Fruit fly (Drosophila melanogaster): ENCODE results near the gene axed.

The axed gene

DNA sequence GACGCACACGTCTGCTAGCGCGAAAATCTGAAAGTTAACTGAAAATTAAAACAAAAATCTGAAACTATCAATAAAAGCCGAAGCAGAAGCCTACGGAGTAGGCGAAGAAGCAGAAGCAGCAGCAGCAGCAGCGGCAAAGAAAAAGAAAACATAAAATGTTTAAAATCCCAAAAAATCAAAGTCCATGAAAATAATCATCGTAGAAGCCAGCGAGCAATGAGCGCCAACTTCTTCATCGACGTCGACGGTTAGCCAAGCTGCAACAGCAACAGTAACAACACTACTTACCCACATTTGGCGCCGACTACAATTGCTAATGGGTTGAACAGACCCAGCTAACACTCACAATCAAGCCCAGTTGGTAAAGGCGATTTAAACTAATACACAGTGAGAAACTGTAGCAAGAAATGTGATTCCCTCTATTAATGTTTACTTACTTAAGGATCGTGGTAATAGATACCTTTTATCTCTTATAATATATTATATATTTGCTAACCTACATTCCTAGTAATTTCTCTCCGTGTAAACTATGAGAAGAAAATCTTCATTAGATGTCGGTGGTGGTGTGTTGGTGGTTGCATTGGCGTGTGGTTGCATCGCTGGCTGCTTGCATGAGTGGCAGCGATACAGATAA, 19.6 kb upstream of the axed start, which contains the start of gene jv (continued):
- TF ChIP-seq Abd-B (GFP tag; optimal IDR thresholded peaks at IDR 0.05), result peak; percentile 21
- TF ChIP-seq tgo (GFP tag; IDR thresholded peaks at IDR 0.05), result peak; percentile 30; the same call in 1 of the 3 replicates
- TF ChIP-seq sim (GFP tag; IDR thresholded peaks at IDR 0.05), result peak; percentile 37; the same call in 1 of the 2 replicates
- peak; percentile 28 for TF ChIP-seq CG8388 (GFP tag; optimal IDR thresholded peaks at IDR 0.05)
- TF ChIP-seq CG7839 (tag; optimal IDR thresholded peaks at IDR 0.05), result no peak
- peak; percentile 31 for TF ChIP-seq oc (tag; optimal IDR thresholded peaks at IDR 0.05)
- no peak for TF ChIP-seq Mrtf (GFP tag; IDR thresholded peaks at IDR 0.05)
- TF ChIP-seq en (GFP tag; optimal IDR thresholded peaks at IDR 0.05), result no peak
- no peak for TF ChIP-seq CG13296 (GFP tag; optimal IDR thresholded peaks at IDR 0.05)
- 0 out of 3 replicates have a peak, but pooled peaks have one; percentile 26 for TF ChIP-seq z (GFP tag; IDR thresholded peaks at IDR 0.05)
- peak; percentile 49 for TF ChIP-seq CG6689 (GFP tag; IDR thresholded peaks at IDR 0.05)
- TF ChIP-seq nmo (GFP tag; optimal IDR thresholded peaks at IDR 0.05), result peak; percentile 41
- TF ChIP-seq ttk (GFP tag; IDR thresholded peaks at IDR 0.05), result peak; percentile 44
- no peak for TF ChIP-seq pan (optimal IDR thresholded peaks at IDR 0.05)
- TF ChIP-seq pan (GFP tag; optimal IDR thresholded peaks at IDR 0.05 in 1 of 2, IDR thresholded peaks at IDR 0.05 in 1 of 2), result peak in 1 of 2 experiments; percentile 25
- TF ChIP-seq CG4424 (GFP tag; optimal IDR thresholded peaks at IDR 0.05), result peak; percentile 15
- no peak for TF ChIP-seq corto (GFP tag; optimal IDR thresholded peaks at IDR 0.05)
- 0 out of 2 replicates have a peak, but pooled peaks have one; percentile 13 for TF ChIP-seq CG32767 (GFP tag; IDR thresholded peaks at IDR 0.05)
- TF ChIP-seq ewg (GFP tag; optimal IDR thresholded peaks at IDR 0.05), result no peak
- TF ChIP-seq CG15696 (tag; optimal IDR thresholded peaks at IDR 0.05), result peak; percentile 48
- TF ChIP-seq Hr3 (GFP tag; optimal IDR thresholded peaks at IDR 0.05), result peak; percentile 30
- TF ChIP-seq CG4404 (GFP tag; IDR thresholded peaks at IDR 0.05), result peak; percentile 42; the same call in 1 of the 2 replicates
- TF ChIP-seq CG3726 (GFP tag; IDR thresholded peaks at IDR 0.05), result no peak
- peak; percentile 2 for TF ChIP-seq CG9727 (GFP tag; optimal IDR thresholded peaks at IDR 0.05)
- peak; percentile 15; the same call in 1 of the 2 replicates for TF ChIP-seq CG10366 (GFP tag; IDR thresholded peaks at IDR 0.05)
- no peak for TF ChIP-seq CG2199 (GFP tag; IDR thresholded peaks at IDR 0.05)
- TF ChIP-seq CG14441 (GFP tag; IDR thresholded peaks at IDR 0.05), result peak; percentile 44; the same call in 1 of the 2 replicates
- TF ChIP-seq esg (GFP tag; conservative IDR thresholded peaks at IDR 0.05), result 0 out of 2 replicates have a peak, but pooled peaks have one; percentile 14
- TF ChIP-seq ci (GFP tag; IDR thresholded peaks at IDR 0.05), result peak; percentile 79; the same call in 2 of the 3 replicates
- TF ChIP-seq dmrt11E (tag; optimal IDR thresholded peaks at IDR 0.05), result peak; percentile 58
- no peak for TF ChIP-seq schlank (tag; optimal IDR thresholded peaks at IDR 0.05)
- TF ChIP-seq Drgx (GFP tag; IDR thresholded peaks at IDR 0.05), result peak; percentile 65; the same call in 1 of the 2 replicates
- peak; percentile 12 for TF ChIP-seq CG16815 (GFP tag; optimal IDR thresholded peaks at IDR 0.05)
- peak; percentile 75 for TF ChIP-seq zfh1 (GFP tag; IDR thresholded peaks at IDR 0.05)
- TF ChIP-seq fd96Cb (tag; optimal IDR thresholded peaks at IDR 0.05), result peak; percentile 30
- TF ChIP-seq CG31388 (GFP tag; optimal IDR thresholded peaks at IDR 0.05), result no peak

DNA sequence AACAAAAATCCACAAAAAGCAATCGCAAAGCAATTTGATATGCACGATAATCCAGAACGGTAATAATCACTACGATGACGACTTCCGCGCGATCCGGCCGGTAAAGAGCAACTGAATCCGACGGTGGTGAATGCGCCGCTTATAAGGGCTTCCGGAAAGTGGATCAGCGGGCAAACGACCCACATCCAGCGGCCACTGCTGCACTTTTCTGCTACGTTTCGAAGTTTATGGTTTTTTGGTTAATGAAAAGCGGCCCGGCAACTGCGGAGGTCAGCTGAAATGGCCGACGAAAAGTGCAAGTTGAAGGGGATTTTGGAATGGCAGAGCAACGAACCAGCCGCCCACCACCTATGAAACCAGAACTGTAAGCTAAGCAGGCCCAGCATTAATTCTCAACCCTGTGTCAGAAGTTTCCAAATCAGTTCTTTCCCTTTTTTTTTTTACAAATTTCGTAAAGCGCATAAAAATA, 5.8 kb upstream of the axed start, which contains the start of the genes ndl and Rexo5:
ndl (minus strand) TSS at position 101 of the 469 bp plus-strand sequence.
Rexo5 (plus strand) TSS at position 419 of the 469 bp plus-strand sequence.
- no peak for TF ChIP-seq scrt (GFP tag; optimal IDR thresholded peaks at IDR 0.05)
- no peak for TF ChIP-seq CG10654 (GFP tag; optimal IDR thresholded peaks at IDR 0.05)
- TF ChIP-seq BtbVII (GFP tag; optimal IDR thresholded peaks at IDR 0.05), result no peak
- TF ChIP-seq Kr (GFP tag; optimal IDR thresholded peaks at IDR 0.05), result no peak
- TF ChIP-seq Nf-YA (GFP tag; IDR thresholded peaks at IDR 0.05), result no peak
- TF ChIP-seq btn (GFP tag; optimal IDR thresholded peaks at IDR 0.05), result no peak
- no peak for TF ChIP-seq CG6272 (GFP tag; IDR thresholded peaks at IDR 0.05)
- no peak for TF ChIP-seq emc (GFP tag; optimal IDR thresholded peaks at IDR 0.05)
- no peak for TF ChIP-seq nerfin-1 (tag; optimal IDR thresholded peaks at IDR 0.05)
- no peak for TF ChIP-seq zen2 (GFP tag; IDR thresholded peaks at IDR 0.05; ENCODE audit: partially characterized antibody)
- TF ChIP-seq CG3065 (GFP tag; optimal IDR thresholded peaks at IDR 0.05), result no peak
- TF ChIP-seq CG34422 (GFP tag; IDR thresholded peaks at IDR 0.05), result no peak

Measured in whole organism, embryonic.